Worm (Caenorhabditis elegans) whole organism, mixed stage, embryonic: ENCODE data around the gene C50H2.13.

Source experiments
- blmp-1 ChIP-seq: fragments of 150-350 bp; optimal IDR thresholded peaks from 2 replicates; lab custom pipeline; 2014; ENCODE audit warnings: missing biosample characterization, missing genetic modification characterization
- elt-1 ChIP-seq: sonication (generic microtip); optimal IDR thresholded peaks from 2 replicates; lab custom pipeline; 2017; ENCODE audit warnings: missing genetic modification characterization, mild to moderate bottlenecking, missing compliant biosample characterization, antibody characterized with exemption, moderate library complexity, borderline replicate concordance; ENCODE audit not compliant: insufficient read depth
- ham-2 ChIP-seq: fragments of 200-800 bp; sonication (Bioruptor generic); optimal IDR thresholded peaks from 2 replicates; lab custom pipeline; 2018; ENCODE audit warnings: mild to moderate bottlenecking, missing genetic modification characterization, missing compliant biosample characterization
- lin-32 ChIP-seq: fragments of 200-800 bp; sonication (Bioruptor generic); optimal IDR thresholded peaks from 2 replicates; lab custom pipeline; 2018; ENCODE audit warnings: mild to moderate bottlenecking, missing genetic modification characterization, missing compliant biosample characterization
- mep-1 ChIP-seq: fragments of 150-350 bp; optimal IDR thresholded peaks from 2 replicates; lab custom pipeline; 2017; ENCODE audit warnings: missing biosample characterization, missing genetic modification reagents, missing genetic modification characterization, inconsistent platforms
- nhr-2 ChIP-seq: fragments of 150-350 bp; optimal IDR thresholded peaks from 2 replicates; lab custom pipeline; 2014; ENCODE audit warnings: missing biosample characterization, missing genetic modification characterization
- nhr-237 ChIP-seq: fragments of 150-350 bp; optimal IDR thresholded peaks from 2 replicates; lab custom pipeline; 2014; ENCODE audit warnings: missing biosample characterization, missing genetic modification characterization
- pha-4 ChIP-seq: fragments of 150-350 bp; optimal IDR thresholded peaks from 2 replicates; lab custom pipeline; 2018; ENCODE audit warnings: missing biosample characterization, missing genetic modification reagents, missing genetic modification characterization

DNA sequence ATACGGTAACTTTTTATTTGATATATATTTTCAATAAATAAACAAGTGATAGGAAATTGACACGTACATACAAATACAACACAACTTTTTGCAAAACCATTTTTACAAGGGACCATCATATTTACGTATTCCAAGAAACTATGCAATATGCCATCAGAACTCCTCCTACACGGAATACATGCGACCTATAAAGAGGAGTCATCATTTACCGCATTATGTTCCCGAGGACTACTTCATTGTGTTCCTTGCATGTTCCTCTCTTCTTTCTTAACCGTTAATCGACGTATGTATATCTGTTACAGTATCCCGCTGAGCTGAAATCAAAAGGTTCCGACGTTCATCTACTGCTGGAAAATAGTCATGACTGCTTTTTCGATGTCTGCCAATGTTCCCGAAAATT lies 7.9 kb upstream of the C50H2.13 start, which contains the start of gene C50H2.5:
- no peak for TF ChIP-seq pha-4 (tag; lab: Kevin White, UChicago)
- TF ChIP-seq blmp-1 (tag; lab: Kevin White, UChicago) = no peak
- no peak for TF ChIP-seq elt-1 (tag; lab: Kevin White, UChicago)
- no peak for TF ChIP-seq ham-2
- no peak for TF ChIP-seq lin-32
- no peak for TF ChIP-seq nhr-237
- TF ChIP-seq mep-1 (tag; lab: Kevin White, UChicago) = no peak
- no peak for TF ChIP-seq nhr-2 (tag; lab: Kevin White, UChicago)
